Worm (Caenorhabditis elegans) whole organism, early embryonic: ENCODE results near the gene isy-1.

Experiments used
- F13C5.2 ChIP-seq: sonication (generic microtip); optimal IDR thresholded peaks from 2 replicates; lab custom pipeline; 2017; ENCODE audit warnings: mild to moderate bottlenecking, missing genetic modification characterization, inconsistent platforms, missing compliant biosample characterization
- ama-1 ChIP-seq: fragments of 150-350 bp; optimal IDR thresholded peaks from 2 replicates; lab custom pipeline; 2014
- ets-7 ChIP-seq: sonication (generic microtip); optimal IDR thresholded peaks from 2 replicates; lab custom pipeline; 2016; ENCODE audit warnings: missing genotype, missing genetic modification characterization, missing compliant biosample characterization
- flt-1 ChIP-seq: fragments of 200-800 bp; sonication (Bioruptor generic); IDR thresholded peaks from 2 replicates; pipeline ENCODE4 v1.3.6; 2022; ENCODE audit warnings: missing genetic modification characterization, missing compliant biosample characterization
- hmg-4 ChIP-seq: fragments of 200-800 bp; sonication (Bioruptor generic); optimal IDR thresholded peaks from 2 replicates; lab custom pipeline; 2018; ENCODE audit warnings: mild to moderate bottlenecking, missing genetic modification characterization, missing compliant biosample characterization
- pes-1 ChIP-seq: fragments of 200-800 bp; sonication (Bioruptor generic); IDR thresholded peaks from 2 replicates; pipeline ENCODE4 v1.3.6; 2022; ENCODE audit warnings: missing genetic modification reagents, missing genetic modification characterization, missing compliant biosample characterization
- sea-1 ChIP-seq: fragments of 200-800 bp; sonication (Bioruptor generic); conservative IDR thresholded peaks from 2 replicates; pipeline ENCODE4 v1.3.6; 2022; ENCODE audit warnings: missing genetic modification characterization, missing compliant biosample characterization
- tra-4 ChIP-seq: sonication (generic microtip); optimal IDR thresholded peaks from 2 replicates; lab custom pipeline; 2017; ENCODE audit warnings: missing genetic modification characterization, missing compliant biosample characterization

- TF ChIP-seq sea-1 (GFP tag; lab: Robert Waterston, UW) (no peak), flt-1 (GFP tag; lab: Robert Waterston, UW) (no peak), pes-1 (GFP tag; lab: Robert Waterston, UW) (no peak), ets-7 (tag; lab: Kevin White, UChicago) (no peak), hmg-4 (no peak), F13C5.2 (tag; lab: Kevin White, UChicago) (no peak), tra-4 (tag; lab: Kevin White, UChicago) (no peak), ama-1 (lab: Kevin White, UChicago) (no peak)
Measured at ce11 chrV:11002434-11002833, 1.9 kb upstream of the isy-1 start, which contains the start of gene F53B7.4.
